Worm (Caenorhabditis elegans): ENCODE measurements around the gene B0454.26.

Gene B0454.26

DNA sequence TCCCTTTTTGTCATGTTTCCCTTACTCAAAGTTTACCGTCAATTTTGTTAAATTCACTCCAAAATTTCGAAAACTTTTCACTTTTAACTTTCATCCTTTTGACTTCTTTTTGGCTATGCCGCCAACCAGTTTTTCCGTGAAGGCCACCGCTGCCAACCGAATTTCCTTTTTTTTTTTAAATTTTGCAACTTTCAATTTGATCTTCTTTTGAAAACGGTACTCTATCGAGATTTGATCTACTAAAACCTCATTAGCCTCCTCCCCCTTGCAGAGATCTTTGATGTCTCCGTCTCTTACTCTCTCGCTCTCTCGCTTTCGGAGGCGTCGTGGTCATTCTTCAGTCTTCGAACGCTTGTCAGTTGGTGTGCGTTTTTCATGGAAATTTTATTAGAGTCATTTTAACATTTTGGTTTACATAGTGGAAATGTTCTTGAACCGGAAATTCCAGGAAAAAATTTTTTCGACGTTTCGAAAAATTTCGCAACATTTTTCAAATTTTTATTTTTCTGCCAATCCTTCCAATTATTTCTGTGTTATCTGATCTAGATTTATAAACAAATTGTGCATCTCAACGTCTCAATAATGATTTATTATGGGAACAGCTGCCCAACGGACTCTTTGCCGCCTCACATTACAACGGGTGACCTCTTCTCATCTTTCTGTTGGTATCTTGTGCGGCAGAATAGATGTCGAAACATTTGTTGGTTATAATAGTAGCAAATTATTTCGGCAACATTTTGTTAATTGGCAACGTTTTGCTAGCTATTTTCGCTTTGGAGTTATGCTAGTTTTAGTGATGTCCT lies 43.6 kb downstream of the B0454.26 start:
- TF ChIP-seq cog-1 (tag; optimal IDR thresholded peaks at IDR 0.05), result peak; percentile 26
- no peak for TF ChIP-seq ref-1 (GFP tag; conservative IDR thresholded peaks at IDR 0.05)
- TF ChIP-seq flt-1 (GFP tag; IDR thresholded peaks at IDR 0.05), result 0 out of 2 replicates have a peak, but pooled peaks have one; percentile 9

DNA sequence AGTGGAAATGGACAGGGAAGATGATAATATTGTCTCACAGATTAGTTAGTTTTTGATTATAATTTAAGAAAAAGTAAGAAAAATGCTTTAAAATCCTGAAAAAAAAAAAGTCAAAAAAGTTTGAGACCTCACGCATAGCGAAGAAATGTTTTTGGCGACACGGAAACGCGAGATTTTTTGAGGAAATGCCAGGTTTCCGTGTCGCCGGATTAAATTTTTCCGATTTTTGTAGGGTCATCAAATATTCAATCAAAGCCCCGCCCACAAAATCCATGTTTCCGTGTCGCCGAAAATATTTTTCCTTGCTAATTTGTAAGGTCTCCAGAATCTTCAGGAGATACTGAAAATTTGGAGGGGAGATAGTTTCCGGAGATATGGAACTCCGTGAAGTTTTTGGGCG lies 46.1 kb downstream of the B0454.26 start:
- TF ChIP-seq flt-1 (GFP tag; IDR thresholded peaks at IDR 0.05) (no peak), T22C8.4 (GFP tag; IDR thresholded peaks at IDR 0.05) (no peak), cog-1 (tag; optimal IDR thresholded peaks at IDR 0.05) (no peak), klf-2 (GFP tag; conservative IDR thresholded peaks at IDR 0.05) (no peak), tab-1 (GFP tag; IDR thresholded peaks at IDR 0.05) (no peak), ztf-29 (GFP tag; IDR thresholded peaks at IDR 0.05) (no peak), ztf-23 (GFP tag; IDR thresholded peaks at IDR 0.05) (no peak), med-1 (GFP tag; optimal IDR thresholded peaks at IDR 0.05; ENCODE audit: insufficient read depth) (no peak), ref-1 (GFP tag; conservative IDR thresholded peaks at IDR 0.05) (no peak)

DNA sequence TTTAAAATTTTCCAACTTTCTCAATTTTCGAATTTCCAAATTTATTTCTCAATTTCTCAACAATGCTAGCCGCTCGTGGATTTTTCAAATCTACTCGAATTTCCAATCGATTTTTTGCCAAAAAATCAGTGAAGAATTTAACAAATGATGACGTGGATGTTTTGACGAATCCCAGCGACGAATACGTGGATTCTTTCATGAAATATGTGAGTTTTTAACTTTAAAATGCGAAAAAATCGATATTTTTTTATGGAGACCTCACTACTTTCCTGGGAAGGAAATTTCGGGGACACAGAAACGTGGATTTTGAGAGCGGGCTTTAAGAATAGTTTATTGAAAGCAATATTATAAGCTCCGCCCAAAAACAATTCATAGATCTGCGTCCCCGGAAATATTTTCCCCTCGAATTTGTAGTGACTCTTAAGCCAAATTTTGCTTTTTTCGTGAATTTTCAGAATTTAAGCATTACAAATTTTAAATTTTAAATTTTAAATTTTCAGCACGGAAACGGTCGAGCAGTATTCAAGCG lies 46.7 kb downstream of the B0454.26 start, which contains the start of gene K08A2.2:
Gene K08A2.2, plus strand, starts transcription at position 51 of the 529 bp plus-strand sequence.
- no peak for TF ChIP-seq klf-2 (GFP tag; conservative IDR thresholded peaks at IDR 0.05)
- no peak for TF ChIP-seq T22C8.4 (GFP tag; IDR thresholded peaks at IDR 0.05)
- no peak for TF ChIP-seq ref-1 (GFP tag; conservative IDR thresholded peaks at IDR 0.05)
- no peak for TF ChIP-seq ztf-29 (GFP tag; IDR thresholded peaks at IDR 0.05)
- no peak for TF ChIP-seq ztf-23 (GFP tag; IDR thresholded peaks at IDR 0.05)
- no peak for TF ChIP-seq cog-1 (tag; optimal IDR thresholded peaks at IDR 0.05)
- no peak for TF ChIP-seq flt-1 (GFP tag; IDR thresholded peaks at IDR 0.05)
- TF ChIP-seq med-1 (GFP tag; optimal IDR thresholded peaks at IDR 0.05; ENCODE audit: insufficient read depth), result no peak
- no peak for TF ChIP-seq tab-1 (GFP tag; IDR thresholded peaks at IDR 0.05)

DNA sequence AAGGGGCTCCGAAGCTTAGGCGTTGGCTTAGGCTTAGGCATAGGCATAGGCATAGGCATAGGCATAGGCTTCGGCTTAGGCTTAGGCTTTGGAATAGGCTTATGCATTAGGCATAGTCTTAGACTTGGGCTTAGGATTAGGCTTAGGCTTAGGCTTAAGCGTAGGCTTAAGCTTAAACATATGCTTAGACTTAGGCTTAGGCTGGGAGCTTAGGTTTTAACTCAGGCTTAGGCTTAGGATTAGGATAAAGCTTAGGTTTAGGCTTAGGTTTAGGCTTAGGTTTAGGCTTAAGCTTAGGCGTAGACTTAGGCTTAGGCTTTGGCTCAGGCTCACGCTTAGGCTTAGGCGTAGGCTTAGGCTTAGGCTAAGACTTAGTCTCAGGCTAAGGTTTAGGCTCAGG lies 48.3 kb downstream of the B0454.26 start:
- TF ChIP-seq ztf-29 (GFP tag; IDR thresholded peaks at IDR 0.05) (no peak), klf-2 (GFP tag; conservative IDR thresholded peaks at IDR 0.05) (no peak), T22C8.4 (GFP tag; IDR thresholded peaks at IDR 0.05) (no peak), med-1 (GFP tag; optimal IDR thresholded peaks at IDR 0.05; ENCODE audit: insufficient read depth) (no peak), ztf-23 (GFP tag; IDR thresholded peaks at IDR 0.05) (no peak), ref-1 (GFP tag; conservative IDR thresholded peaks at IDR 0.05) (no peak), flt-1 (GFP tag; IDR thresholded peaks at IDR 0.05) (no peak), tab-1 (GFP tag; IDR thresholded peaks at IDR 0.05) (no peak), cog-1 (tag; optimal IDR thresholded peaks at IDR 0.05) (no peak)

DNA sequence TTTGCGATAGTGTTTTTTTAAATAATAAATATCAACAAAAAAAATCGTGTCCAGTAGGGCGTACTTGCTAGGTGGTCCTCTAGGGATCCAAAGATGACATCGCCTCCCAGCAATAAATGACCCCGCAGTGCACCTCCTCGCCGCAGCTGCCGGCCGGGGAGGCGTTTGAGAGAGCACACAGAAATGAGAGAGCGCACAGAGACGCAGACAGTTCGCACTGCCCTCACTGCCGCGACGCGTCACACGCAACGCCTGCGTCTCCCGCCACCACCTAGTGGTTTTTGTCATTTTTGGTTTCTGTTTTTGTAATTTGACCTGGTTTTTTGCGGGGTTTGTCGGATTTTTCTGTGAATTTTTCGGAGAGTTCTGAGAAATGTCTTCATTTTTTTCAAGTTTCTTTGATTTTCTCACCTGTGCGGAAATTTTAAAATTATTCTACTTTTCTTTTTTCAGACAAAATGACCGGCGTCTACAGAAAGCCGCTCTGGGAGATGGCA lies 50.5 kb downstream of the B0454.26 start, which contains the start of gene lido-7:
Gene lido-7, plus strand, starts transcription at position 447 of the 497 bp plus-strand sequence.
- TF ChIP-seq ztf-23 (GFP tag; IDR thresholded peaks at IDR 0.05), result peak; percentile 59; the same call in 1 of the 2 replicates
- TF ChIP-seq T22C8.4 (GFP tag; IDR thresholded peaks at IDR 0.05), result no peak

DNA sequence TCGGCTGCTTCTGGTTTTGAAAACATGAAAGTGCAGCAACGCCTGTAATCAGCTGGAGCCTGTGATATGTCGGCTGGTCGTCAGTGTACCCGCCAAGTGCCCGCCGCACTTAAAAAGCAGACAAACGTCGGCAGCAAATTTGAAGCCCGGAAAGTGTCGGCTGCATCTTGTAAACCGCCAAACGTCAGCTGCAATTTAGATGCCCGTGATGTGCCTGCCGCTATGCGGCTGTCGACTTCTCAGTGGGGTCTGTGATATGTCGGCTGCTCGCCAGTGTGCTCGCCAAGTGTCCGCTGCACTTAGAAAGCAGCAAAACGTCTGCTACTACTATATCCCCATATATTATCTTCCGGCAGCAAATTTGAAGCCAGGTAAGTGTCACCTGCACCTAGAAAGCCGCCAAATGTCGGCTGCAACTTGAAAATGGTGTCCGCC lies 51.2 kb downstream of the B0454.26 start:
- no peak for TF ChIP-seq ztf-23 (GFP tag; IDR thresholded peaks at IDR 0.05)
- 0 out of 2 replicates have a peak, but pooled peaks have one; percentile 12 for TF ChIP-seq klf-2 (GFP tag; conservative IDR thresholded peaks at IDR 0.05)
